Worm (Caenorhabditis elegans): ENCODE measurements around the gene mltn-5.

mltn-5 gene

ce11 chrII:13976161-13976560, 51.2 kb downstream of the mltn-5 start, which contains the start of gene Y39G8B.2 (continued):
- TF ChIP-seq egl-27 (tag; optimal IDR thresholded peaks at IDR 0.05) (no peak), ceh-90 (tag; optimal IDR thresholded peaks at IDR 0.05) (no peak), F16B12.6 (tag; optimal IDR thresholded peaks at IDR 0.05) (peak; percentile 99), Y116A8C.19 (tag; optimal IDR thresholded peaks at IDR 0.05; ENCODE audit: borderline replicate concordance) (no peak), lin-13 (GFP tag; optimal IDR thresholded peaks at IDR 0.05) (peak; percentile 87), ceh-88 (GFP tag; IDR thresholded peaks at IDR 0.05) (peak; percentile 46; the same call in 1 of the 2 replicates), lin-15B (tag; optimal IDR thresholded peaks at IDR 0.05) (peak; percentile 96), dsc-1 (tag; optimal IDR thresholded peaks at IDR 0.05) (peak; percentile 67), skn-1 (tag; optimal IDR thresholded peaks at IDR 0.05) (peak; percentile 86), efl-1 (optimal IDR thresholded peaks at IDR 0.05) (peak; percentile 89 to 91), efl-1 (GFP tag; optimal IDR thresholded peaks at IDR 0.05 in 1 of 2) (peak; percentile 86 to 98), lsy-2 (tag; optimal IDR thresholded peaks at IDR 0.05) (peak; percentile 90 to 92), sptf-1 (tag; optimal IDR thresholded peaks at IDR 0.05) (no peak), lir-3 (tag; optimal IDR thresholded peaks at IDR 0.05; ENCODE audit: poor library complexity) (no peak), nhr-85 (tag) (peak; percentile 83), tbx-2 (tag; optimal IDR thresholded peaks at IDR 0.05) (peak; percentile 77), blmp-1 (tag; optimal IDR thresholded peaks at IDR 0.05) (peak; percentile 59), nhr-47 (tag; optimal IDR thresholded peaks at IDR 0.05) (peak; percentile 86), hpl-2 (GFP tag; optimal IDR thresholded peaks at IDR 0.05) (no peak), nhr-84 (tag; optimal IDR thresholded peaks at IDR 0.05) (no peak), irx-1 (tag; optimal IDR thresholded peaks at IDR 0.05) (peak; percentile 60), snu-23 (GFP tag; optimal IDR thresholded peaks at IDR 0.05) (peak; percentile 86), efl-3 (GFP tag; optimal IDR thresholded peaks at IDR 0.05) (no peak), pqm-1 (tag; optimal IDR thresholded peaks at IDR 0.05) (no peak), zag-1 (tag; optimal IDR thresholded peaks at IDR 0.05) (no peak), nhr-19 (GFP tag; conservative IDR thresholded peaks at IDR 0.05) (peak; percentile 83), ztf-11 (tag; optimal IDR thresholded peaks at IDR 0.05) (peak in 1 of 2 experiments; percentile 61), dpl-1 (GFP tag; optimal IDR thresholded peaks at IDR 0.05) (peak; percentile 83 to 88 (median 86)), vab-15 (tag; optimal IDR thresholded peaks at IDR 0.05) (no peak), tlp-1 (tag; optimal IDR thresholded peaks at IDR 0.05) (no peak), zip-4 (GFP tag; optimal IDR thresholded peaks at IDR 0.05) (peak; percentile 23), aly-2 (tag; optimal IDR thresholded peaks at IDR 0.05) (peak; percentile 25), ceh-8 (GFP tag; optimal IDR thresholded peaks at IDR 0.05) (no peak), C34B4.2 (tag; optimal IDR thresholded peaks at IDR 0.05) (no peak), mdl-1 (tag; optimal IDR thresholded peaks at IDR 0.05) (peak in 1 of 2 experiments; percentile 80), ceh-82 (tag; optimal IDR thresholded peaks at IDR 0.05) (peak; percentile 4 to 93 (median 64)), sup-37 (GFP tag; optimal IDR thresholded peaks at IDR 0.05) (no peak), C16A3.4 (tag; optimal IDR thresholded peaks at IDR 0.05) (peak; percentile 89), fkh-4 (tag; optimal IDR thresholded peaks at IDR 0.05; ENCODE audit: borderline replicate concordance) (no peak), lin-14 (GFP tag; optimal IDR thresholded peaks at IDR 0.05) (peak; percentile 88), fkh-10 (GFP tag; optimal IDR thresholded peaks at IDR 0.05) (peak; percentile 65), pax-3 (tag; optimal IDR thresholded peaks at IDR 0.05) (peak; percentile 57), hlh-4 (tag; optimal IDR thresholded peaks at IDR 0.05) (no peak), elt-3 (tag; optimal IDR thresholded peaks at IDR 0.05) (peak in 2 of 6 experiments; percentile 49 to 54), nhr-237 (tag; optimal IDR thresholded peaks at IDR 0.05) (peak; percentile 51), nhr-20 (tag; optimal IDR thresholded peaks at IDR 0.05) (peak; percentile 86), snpc-4 (tag; optimal IDR thresholded peaks at IDR 0.05) (peak; percentile 89), nhr-28 (tag; optimal IDR thresholded peaks at IDR 0.05) (no peak), lin-39 (tag; optimal IDR thresholded peaks at IDR 0.05) (no peak)

Measured in whole organism, L1 larva.